Worm (Caenorhabditis elegans): ENCODE results near the gene sru-19.
"Not testable (repeated sequence)": the region's sequence is repeated elsewhere in the genome, so short reads cannot be mapped to it uniquely, and the experiment has no call there.

Gene sru-19

ce11 chrIV:12464822-12465221, 33.5 kb upstream of the sru-19 start:
- TF ChIP-seq snpc-4 (tag; optimal IDR thresholded peaks at IDR 0.05) (no peak), sma-3 (GFP tag; optimal IDR thresholded peaks at IDR 0.05) (no peak), unc-55 (GFP tag; optimal IDR thresholded peaks at IDR 0.05) (peak; percentile 63), nhr-129 (tag; optimal IDR thresholded peaks at IDR 0.05) (peak; percentile 83), ztf-11 (tag; optimal IDR thresholded peaks at IDR 0.05) (no peak), blmp-1 (tag; optimal IDR thresholded peaks at IDR 0.05; ENCODE audit: insufficient read depth) (no peak), aly-2 (tag; optimal IDR thresholded peaks at IDR 0.05) (no peak), ceh-16 (tag; optimal IDR thresholded peaks at IDR 0.05) (no peak), unc-62 (GFP tag; optimal IDR thresholded peaks at IDR 0.05) (no peak), peb-1 (tag; optimal IDR thresholded peaks at IDR 0.05) (no peak), gmeb-1 (tag; optimal IDR thresholded peaks at IDR 0.05) (no peak), nhr-77 (tag; optimal IDR thresholded peaks at IDR 0.05) (no peak), nhr-23 (tag; optimal IDR thresholded peaks at IDR 0.05) (no peak), zag-1 (tag; optimal IDR thresholded peaks at IDR 0.05) (no peak), sma-9 (GFP tag; optimal IDR thresholded peaks at IDR 0.05) (no peak), sma-9 (tag; optimal IDR thresholded peaks at IDR 0.05) (no peak), lin-11 (tag; optimal IDR thresholded peaks at IDR 0.05) (peak; percentile 40), skn-1 (tag; optimal IDR thresholded peaks at IDR 0.05) (no peak), egl-27 (tag; optimal IDR thresholded peaks at IDR 0.05) (no peak), dmd-4 (tag; optimal IDR thresholded peaks at IDR 0.05) (no peak), ama-1 (optimal IDR thresholded peaks at IDR 0.05) (no peak), nhr-237 (tag; optimal IDR thresholded peaks at IDR 0.05) (no peak), C34F6.9 (tag; optimal IDR thresholded peaks at IDR 0.05) (peak; percentile 55), nhr-11 (tag; optimal IDR thresholded peaks at IDR 0.05) (no peak), nhr-21 (tag; optimal IDR thresholded peaks at IDR 0.05) (no peak)

- TF ChIP-seq nhr-25 (tag; optimal IDR thresholded peaks at IDR 0.05) (peak; percentile 30), nhr-10 (tag; optimal IDR thresholded peaks at IDR 0.05) (no peak), nhr-129 (tag; optimal IDR thresholded peaks at IDR 0.05) (peak; percentile 51)
Observed at ce11 chrIV:12467761-12468160, 30.6 kb upstream of the sru-19 start.

ce11 chrIV:12468359-12468758, 30.0 kb upstream of the sru-19 start, which contains the start of gene igdb-2:
Gene igdb-2, plus strand, starts transcription at chrIV:12468659.
- TF ChIP-seq elt-3 (tag; optimal IDR thresholded peaks at IDR 0.05) (no peak), sem-4 (tag; optimal IDR thresholded peaks at IDR 0.05) (no peak), ZK546.5 (tag; optimal IDR thresholded peaks at IDR 0.05) (no peak), nhr-6 (tag; optimal IDR thresholded peaks at IDR 0.05) (no peak), nhr-25 (tag; optimal IDR thresholded peaks at IDR 0.05) (no peak)

ce11 chrIV:12476942-12477341, 21.4 kb upstream of the sru-19 start, which contains the start of gene T04A11.1:
Gene T04A11.1, minus strand, starts transcription at chrIV:12477042.
- TF ChIP-seq ceh-82 (tag; optimal IDR thresholded peaks at IDR 0.05); unc-62 (GFP tag; optimal IDR thresholded peaks at IDR 0.05); nhr-77 (tag; optimal IDR thresholded peaks at IDR 0.05): not testable (repeated sequence)

ce11 chrIV:12478711-12479110, 19.6 kb upstream of the sru-19 start, which contains the start of gene igdb-1:
Gene igdb-1, plus strand, starts transcription at chrIV:12479011.
- not testable (repeated sequence) for TF ChIP-seq dmd-4, F13H6.1, nhr-237 (tag; optimal IDR thresholded peaks at IDR 0.05)

- TF ChIP-seq unc-55 (GFP tag; optimal IDR thresholded peaks at IDR 0.05); mdl-1 (tag; optimal IDR thresholded peaks at IDR 0.05); Y55F3AM.14 (GFP tag; optimal IDR thresholded peaks at IDR 0.05): not testable (repeated sequence)
Observed at ce11 chrIV:12484479-12484878, 13.9 kb upstream of the sru-19 start, which contains the start of gene T04A11.4. Gene T04A11.4, minus strand, starts transcription at chrIV:12484579.

Data from whole organism, L2 larva.